Fruit fly (Drosophila melanogaster) whole organism, embryonic: ENCODE results near the gene Cht5.
A peak's percentile ranks its signal among the peaks of the same experiment; 100 is the strongest.

ENCODE experiments used
- Bteb2 ChIP-seq: fragments of 200-800 bp; sonication (Bioruptor generic); optimal IDR thresholded peaks from 2 replicates; lab custom pipeline; 2016; ENCODE audit warnings: missing biosample characterization, missing genetic modification characterization
- C15 ChIP-seq: fragments of 200-800 bp; sonication (Bioruptor generic); IDR thresholded peaks from 3 replicates; pipeline ENCODE4 v1.3.6; 2022; ENCODE audit warnings: missing biosample characterization, missing genetic modification characterization
- CG10959 ChIP-seq: fragments of 200-800 bp; sonication (Bioruptor generic); IDR thresholded peaks from 2 replicates; pipeline ENCODE4 v1.3.6; 2022; ENCODE audit warnings: missing biosample characterization, missing genetic modification characterization
- CG11560 ChIP-seq: fragments of 200-800 bp; sonication (Bioruptor generic); IDR thresholded peaks from 3 replicates; pipeline ENCODE4 v1.3.6; 2022; ENCODE audit warnings: missing biosample characterization, missing genetic modification characterization
- CG15601 ChIP-seq: fragments of 200-800 bp; sonication (Bioruptor generic); optimal IDR thresholded peaks from 3 replicates; lab custom pipeline; 2019; ENCODE audit warnings: missing biosample characterization, mild to moderate bottlenecking, missing genetic modification characterization, moderate library complexity
- CG18476 ChIP-seq: fragments of 200-800 bp; sonication (Bioruptor generic); optimal IDR thresholded peaks from 2 replicates; lab custom pipeline; 2016; ENCODE audit warnings: missing biosample characterization, mild to moderate bottlenecking, missing genetic modification characterization
- CG31441 ChIP-seq: fragments of 200-800 bp; sonication (Bioruptor generic); IDR thresholded peaks from 2 replicates; pipeline ENCODE4 v1.3.6; 2022; ENCODE audit warnings: missing biosample characterization, missing genetic modification characterization
- CG34422 ChIP-seq: fragments of 200-800 bp; sonication (Bioruptor generic); IDR thresholded peaks from 3 replicates; pipeline ENCODE4 v1.3.6; 2022; ENCODE audit warnings: missing biosample characterization, missing genetic modification characterization
- CG6854 ChIP-seq: fragments of 200-800 bp; sonication (Bioruptor generic); optimal IDR thresholded peaks from 3 replicates; lab custom pipeline; 2017; ENCODE audit warnings: missing biosample characterization, mild to moderate bottlenecking, missing genetic modification characterization
- CG7357 ChIP-seq: fragments of 200-800 bp; sonication (Bioruptor generic); IDR thresholded peaks from 3 replicates; pipeline ENCODE4 v1.3.6; 2022; ENCODE audit warnings: missing biosample characterization, missing genetic modification characterization
- CG8388 ChIP-seq: fragments of 200-800 bp; sonication (Bioruptor generic); optimal IDR thresholded peaks from 2 replicates; lab custom pipeline; 2019; ENCODE audit warnings: missing biosample characterization, mild to moderate bottlenecking, missing genetic modification characterization, moderate library complexity
- CG9727 ChIP-seq: fragments of 200-800 bp; sonication (Bioruptor generic); optimal IDR thresholded peaks from 3 replicates; lab custom pipeline; 2017; ENCODE audit warnings: missing biosample characterization, mild to moderate bottlenecking, missing genetic modification characterization
- CG9932 ChIP-seq: fragments of 200-800 bp; sonication (Bioruptor generic); IDR thresholded peaks from 2 replicates; pipeline ENCODE4 v1.3.6; 2022; ENCODE audit warnings: missing biosample characterization, missing genetic modification characterization
- D19A ChIP-seq: fragments of 200-800 bp; optimal IDR thresholded peaks from 3 replicates; lab custom pipeline; 2019; ENCODE audit warnings: missing biosample characterization, mild to moderate bottlenecking, missing genetic modification characterization, moderate library complexity
- Deaf1 ChIP-seq: fragments of 200-800 bp; optimal IDR thresholded peaks from 3 replicates; lab custom pipeline; 2019; ENCODE audit warnings: missing biosample characterization, mild to moderate bottlenecking, missing genetic modification characterization, moderate library complexity
- Doc2 ChIP-seq: fragments of 200-800 bp; sonication (Bioruptor generic); IDR thresholded peaks from 2 replicates; pipeline ENCODE4 v1.3.6; 2022; ENCODE audit warnings: missing biosample characterization, missing genetic modification characterization
- Jarid2 ChIP-seq: fragments of 200-800 bp; sonication (Bioruptor generic); optimal IDR thresholded peaks from 3 replicates; lab custom pipeline; 2017; ENCODE audit warnings: mild to moderate bottlenecking, missing biosample characterization, missing genetic modification reagents, missing genetic modification characterization
- Kr ChIP-seq: fragments of 200-800 bp; sonication (Bioruptor generic); optimal IDR thresholded peaks from 2 replicates; lab custom pipeline; 2017; ENCODE audit warnings: missing biosample characterization, mild to moderate bottlenecking, missing genetic modification characterization
- Lpt ChIP-seq: fragments of >200 bp; optimal IDR thresholded peaks from 2 replicates; lab custom pipeline; 2018; ENCODE audit warnings: missing biosample characterization, missing genetic modification characterization
- Med ChIP-seq: fragments of 200-800 bp; sonication (Bioruptor generic); peaks from one replicate; lab custom pipeline; 2016; ENCODE audit warnings: missing biosample characterization, missing genetic modification characterization, mild to moderate bottlenecking, inconsistent platforms, moderate library complexity
- Oaz ChIP-seq: fragments of 200-800 bp; sonication (Bioruptor generic); IDR thresholded peaks from 2 replicates; pipeline ENCODE4 v1.3.6; 2022; ENCODE audit warnings: missing biosample characterization, missing genetic modification characterization
- Pdp1 ChIP-seq, 2 experiments: fragments of 200-800 bp; sonication (Bioruptor generic); optimal IDR thresholded peaks; 3 replicates each; lab custom pipeline; 2016; ENCODE audit warnings: missing biosample characterization in 2 of 2, missing genetic modification characterization in 2 of 2, mild to moderate bottlenecking in 1 of 2, moderate library complexity in 1 of 2
- Rfx ChIP-seq: fragments of 200-800 bp; sonication (Bioruptor generic); IDR thresholded peaks from 2 replicates; pipeline ENCODE4 v1.3.6; 2022; ENCODE audit warnings: missing biosample characterization, missing genetic modification characterization
- Scr ChIP-seq: fragments of 200-800 bp; sonication (Bioruptor generic); IDR thresholded peaks from 2 replicates; pipeline ENCODE4 v1.3.6; 2022; ENCODE audit warnings: missing biosample characterization, missing genetic modification characterization; ENCODE audit not compliant: partially characterized antibody
- Sox100B ChIP-seq: fragments of 200-800 bp; sonication (Bioruptor generic); optimal IDR thresholded peaks from 3 replicates; lab custom pipeline; 2018; ENCODE audit warnings: missing biosample characterization, mild to moderate bottlenecking, missing genetic modification characterization
- Tbp ChIP-seq: fragments of >200 bp; optimal IDR thresholded peaks from 2 replicates; lab custom pipeline; 2018; ENCODE audit warnings: missing biosample characterization, missing genetic modification characterization
- abd-A ChIP-seq: fragments of 200-800 bp; sonication (Bioruptor generic); optimal IDR thresholded peaks from 3 replicates; lab custom pipeline; 2019; ENCODE audit warnings: missing biosample characterization, mild to moderate bottlenecking, missing genetic modification characterization, moderate library complexity
- dmrt11E ChIP-seq: fragments of 200-800 bp; sonication (Bioruptor generic); optimal IDR thresholded peaks from 3 replicates; lab custom pipeline; 2018; ENCODE audit warnings: missing biosample characterization, mild to moderate bottlenecking, missing genetic modification characterization, moderate library complexity
- dpn ChIP-seq, 2 experiments: fragments of 200-800 bp; sonication (Bioruptor generic); optimal IDR thresholded peaks; 3 replicates each; lab custom pipeline; 2016; ENCODE audit warnings: missing biosample characterization in 2 of 2, missing genetic modification characterization in 2 of 2
- eve ChIP-seq, 2 experiments: fragments of >200 bp; optimal IDR thresholded peaks; 2 replicates each; lab custom pipeline; 2017; ENCODE audit warnings: missing biosample characterization in 2 of 2, missing genetic modification characterization in 2 of 2
- ewg ChIP-seq: fragments of 200-800 bp; sonication (Bioruptor generic); optimal IDR thresholded peaks from 3 replicates; lab custom pipeline; 2017; ENCODE audit warnings: mild to moderate bottlenecking, missing biosample characterization, missing genetic modification reagents, missing genetic modification characterization
- oc ChIP-seq: fragments of 200-800 bp; sonication (Bioruptor generic); optimal IDR thresholded peaks from 2 replicates; lab custom pipeline; 2018; ENCODE audit warnings: missing biosample characterization, mild to moderate bottlenecking, missing genetic modification characterization, moderate library complexity
- odd ChIP-seq: fragments of 200-800 bp; sonication (Bioruptor generic); optimal IDR thresholded peaks from 2 replicates; lab custom pipeline; 2017; ENCODE audit warnings: missing biosample characterization, mild to moderate bottlenecking, missing genetic modification characterization
- pb ChIP-seq: fragments of 200-800 bp; sonication (Bioruptor generic); optimal IDR thresholded peaks from 3 replicates; lab custom pipeline; 2016; ENCODE audit warnings: missing biosample characterization, missing genetic modification characterization
- sim ChIP-seq: fragments of 200-800 bp; sonication (Bioruptor generic); IDR thresholded peaks from 2 replicates; pipeline ENCODE4 v1.3.6; 2022; ENCODE audit warnings: missing biosample characterization, missing genetic modification characterization
- slbo ChIP-seq: fragments of 200-800 bp; sonication (Bioruptor generic); IDR thresholded peaks from 2 replicates; pipeline ENCODE4 v1.3.6; 2022; ENCODE audit warnings: missing biosample characterization, missing genetic modification characterization
- slou ChIP-seq: fragments of 200-800 bp; sonication (Bioruptor generic); optimal IDR thresholded peaks from 3 replicates; lab custom pipeline; 2016; ENCODE audit warnings: missing biosample characterization, missing genetic modification characterization
- z ChIP-seq: fragments of 200-800 bp; sonication (Bioruptor generic); IDR thresholded peaks from 3 replicates; pipeline ENCODE4 v1.3.6; 2022; ENCODE audit warnings: missing biosample characterization, missing genetic modification characterization
- zen2 ChIP-seq: fragments of 200-800 bp; sonication (Bioruptor generic); IDR thresholded peaks from 3 replicates; pipeline ENCODE4 v1.3.6; 2022; ENCODE audit warnings: missing biosample characterization, missing genetic modification characterization; ENCODE audit not compliant: partially characterized antibody
- zf30C ChIP-seq: fragments of 200-800 bp; sonication (Bioruptor generic); optimal IDR thresholded peaks from 3 replicates; lab custom pipeline; 2018; ENCODE audit warnings: missing biosample characterization, mild to moderate bottlenecking, missing genetic modification characterization

The Cht5 gene

dm6 chr3R:13726795-13727194 lies 40.6 kb upstream of the Cht5 start:
- TF ChIP-seq D19A (tag; lab: Kevin White, UChicago) (peak; percentile 33), CG34422 (GFP tag; lab: Robert Waterston, UW) (no peak), Sox100B (GFP tag; lab: Kevin White, UChicago) (peak; percentile 15), oc (tag; lab: Kevin White, UChicago) (peak; percentile 10)

DNA sequence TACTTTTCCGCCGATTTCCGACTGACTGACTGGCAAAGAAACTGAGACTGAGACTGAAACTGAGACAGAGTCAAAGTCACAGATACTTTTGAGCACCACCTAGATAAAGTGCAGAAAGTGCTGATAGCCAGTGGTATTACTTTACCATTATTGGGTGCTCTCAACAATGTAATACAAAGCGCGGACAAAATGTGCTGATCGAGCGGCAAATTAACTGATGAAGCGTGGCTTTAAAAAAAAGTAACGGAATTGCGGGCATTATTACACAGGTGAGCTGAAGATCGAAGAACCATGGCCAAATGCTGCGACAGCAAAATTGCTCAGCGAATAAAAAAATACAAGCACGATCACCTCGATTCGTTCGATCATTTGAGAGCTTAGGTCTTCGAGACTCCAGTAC lies 38.5 kb upstream of the Cht5 start:
- no peak for TF ChIP-seq dmrt11E
- TF ChIP-seq Oaz: no peak
- no peak for TF ChIP-seq CG15601 (tag; lab: Kevin White, UChicago)
- TF ChIP-seq Scr (GFP tag; lab: Robert Waterston, UW): no peak
- no peak for TF ChIP-seq CG31441 (GFP tag; lab: Robert Waterston, UW)
- TF ChIP-seq CG8388 (GFP tag; lab: Kevin White, UChicago): no peak
- no peak for TF ChIP-seq CG6854 (GFP tag; lab: Kevin White, UChicago)
- TF ChIP-seq Tbp (GFP tag; lab: Kevin White, UChicago): no peak
- no peak for TF ChIP-seq Lpt
- TF ChIP-seq slou (GFP tag; lab: Kevin White, UChicago): no peak
- no peak for TF ChIP-seq zen2
- TF ChIP-seq CG9932: no peak
- no peak for TF ChIP-seq CG9727 (GFP tag; lab: Kevin White, UChicago)
- TF ChIP-seq dpn (GFP tag; optimal IDR thresholded peaks at IDR 0.05; lab: Kevin White, UChicago): no peak
- no peak for TF ChIP-seq Deaf1 (tag; lab: Kevin White, UChicago)
- TF ChIP-seq, all 482 proteins: peak for 0

DNA sequence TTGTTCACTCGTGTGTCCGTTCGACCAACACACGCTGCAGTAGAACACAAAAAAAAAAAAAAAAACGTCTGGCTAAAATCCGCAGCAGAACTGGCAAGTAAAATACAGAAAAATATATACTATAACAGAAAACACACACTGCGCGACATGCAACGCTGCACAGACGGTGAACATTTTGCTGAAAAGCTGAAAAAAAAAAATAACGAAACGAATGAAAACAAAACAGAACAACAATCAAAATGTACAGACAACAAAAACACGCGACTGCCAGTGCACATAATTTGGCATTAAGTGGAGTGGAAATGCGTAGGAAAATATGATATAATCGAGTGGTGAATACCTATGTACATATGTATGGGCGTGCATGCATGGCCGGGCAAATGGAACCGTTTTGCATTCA lies 37.3 kb upstream of the Cht5 start:
- TF ChIP-seq CG11560 (tag; lab: Robert Waterston, UW) (no peak), sim (GFP tag; lab: Robert Waterston, UW) (no peak), odd (no peak), eve (GFP tag; optimal IDR thresholded peaks at IDR 0.05; lab: Kevin White, UChicago) (peak in 1 of 2 experiments; percentile 29), Kr (no peak), Lpt (no peak), ewg (GFP tag; lab: Kevin White, UChicago) (no peak), Doc2 (GFP tag; lab: Robert Waterston, UW) (no peak)

- TF ChIP-seq z (GFP tag; lab: Robert Waterston, UW) (peak; percentile 51; the same call in 2 of the 3 replicates), Bteb2 (no peak), CG18476 (GFP tag; lab: Kevin White, UChicago) (peak; percentile 68), pb (no peak), Rfx (GFP tag; lab: Robert Waterston, UW) (0 out of 2 replicates have a peak, but pooled peaks have one; percentile 23), C15 (0 out of 3 replicates have a peak, but pooled peaks have one; percentile 12), CG7357 (GFP tag; lab: Robert Waterston, UW) (no peak), Med (GFP tag; lab: Kevin White, UChicago) (peak; percentile 71), zf30C (no peak), Pdp1 (GFP tag; optimal IDR thresholded peaks at IDR 0.05; lab: Kevin White, UChicago) (peak in 1 of 2 experiments; percentile 64), CG10959 (GFP tag; lab: Robert Waterston, UW) (0 out of 2 replicates have a peak, but pooled peaks have one; percentile 16), ewg (GFP tag; lab: Kevin White, UChicago) (peak; percentile 36), Jarid2 (GFP tag; lab: Kevin White, UChicago) (peak; percentile 16), abd-A (peak; percentile 17), Deaf1 (tag; lab: Kevin White, UChicago) (peak; percentile 91), D19A (tag; lab: Kevin White, UChicago) (no peak), slbo (no peak)
These were observed 31.9 kb upstream of the Cht5 start for dm6 chr3R:13735304-13735898.
